Fruit fly (Drosophila melanogaster) whole organism, prepupa: ENCODE results near the gene Sfxn2.

Source experiments
- Blimp-1 ChIP-seq: fragments of 200-800 bp; sonication (Bioruptor generic); optimal IDR thresholded peaks from 3 replicates; lab custom pipeline; 2017; ENCODE audit warnings: missing biosample characterization, missing genetic modification characterization, mild to moderate bottlenecking, moderate library complexity, missing genetic modification reagents
- CG10631 ChIP-seq: fragments of 200-800 bp; sonication (Bioruptor generic); optimal IDR thresholded peaks from 2 replicates; lab custom pipeline; 2016; ENCODE audit warnings: missing biosample characterization, missing genetic modification characterization
- CG10669 ChIP-seq: fragments of 200-800 bp; sonication (Bioruptor generic); optimal IDR thresholded peaks from 3 replicates; lab custom pipeline; 2018; ENCODE audit warnings: missing biosample characterization, mild to moderate bottlenecking, missing genetic modification characterization, moderate library complexity
- CG11294 ChIP-seq: fragments of 200-800 bp; sonication (Bioruptor generic); IDR thresholded peaks from 2 replicates; pipeline ENCODE4 v1.3.6; 2022; ENCODE audit warnings: missing biosample characterization, missing genetic modification characterization
- CG11902 ChIP-seq: fragments of 200-800 bp; sonication (Bioruptor generic); optimal IDR thresholded peaks from 3 replicates; lab custom pipeline; 2016; ENCODE audit warnings: missing biosample characterization, missing genetic modification characterization
- CG1621 ChIP-seq: fragments of 200-800 bp; sonication (Bioruptor generic); optimal IDR thresholded peaks from 3 replicates; lab custom pipeline; 2018; ENCODE audit warnings: missing biosample characterization, mild to moderate bottlenecking, missing genetic modification characterization
- CG16779 ChIP-seq: fragments of 200-800 bp; sonication (Bioruptor generic); optimal IDR thresholded peaks from 3 replicates; lab custom pipeline; 2017; ENCODE audit warnings: missing biosample characterization, mild to moderate bottlenecking, missing genetic modification characterization
- CG3032 ChIP-seq: fragments of 200-800 bp; optimal IDR thresholded peaks from 2 replicates; lab custom pipeline; 2019; ENCODE audit warnings: missing biosample characterization, mild to moderate bottlenecking, missing genetic modification characterization, moderate library complexity
- CG31627 ChIP-seq: fragments of 200-800 bp; sonication (Bioruptor generic); optimal IDR thresholded peaks from 3 replicates; lab custom pipeline; 2016; ENCODE audit warnings: missing biosample characterization, missing genetic modification characterization
- CG32006 ChIP-seq: fragments of 200-800 bp; sonication (Bioruptor generic); optimal IDR thresholded peaks from 3 replicates; lab custom pipeline; 2017; ENCODE audit warnings: missing biosample characterization, mild to moderate bottlenecking, missing genetic modification characterization
- CG34406 ChIP-seq: fragments of 200-800 bp; sonication (Bioruptor generic); optimal IDR thresholded peaks from 3 replicates; lab custom pipeline; 2016; ENCODE audit warnings: missing biosample characterization, missing genetic modification characterization
- CG3919 ChIP-seq: fragments of 200-800 bp; sonication (Bioruptor generic); optimal IDR thresholded peaks from 3 replicates; lab custom pipeline; 2016; ENCODE audit warnings: missing biosample characterization, missing genetic modification characterization
- CG4318 ChIP-seq: fragments of 200-800 bp; sonication (Bioruptor generic); optimal IDR thresholded peaks from 3 replicates; lab custom pipeline; 2017; ENCODE audit warnings: missing biosample characterization, mild to moderate bottlenecking, missing genetic modification characterization
- CG6163 ChIP-seq: fragments of 200-800 bp; sonication (Bioruptor generic); IDR thresholded peaks from 3 replicates; pipeline ENCODE4 v1.3.6; 2022; ENCODE audit warnings: missing biosample characterization, missing genetic modification characterization
- CG6792 ChIP-seq: fragments of 200-800 bp; sonication (Bioruptor generic); optimal IDR thresholded peaks from 3 replicates; lab custom pipeline; 2016; ENCODE audit warnings: missing biosample characterization, missing genetic modification characterization
- CG6808 ChIP-seq: fragments of 200-800 bp; sonication (Bioruptor generic); optimal IDR thresholded peaks from 3 replicates; lab custom pipeline; 2017; ENCODE audit warnings: missing biosample characterization, missing genetic modification characterization, mild to moderate bottlenecking, moderate library complexity, missing genetic modification reagents
- CG6854 ChIP-seq: fragments of 200-800 bp; sonication (Bioruptor generic); optimal IDR thresholded peaks from 2 replicates; lab custom pipeline; 2017; ENCODE audit warnings: missing biosample characterization, mild to moderate bottlenecking, missing genetic modification characterization
- CG7368 ChIP-seq: fragments of 200-800 bp; sonication (Bioruptor generic); optimal IDR thresholded peaks from 3 replicates; lab custom pipeline; 2016; ENCODE audit warnings: missing biosample characterization, missing genetic modification characterization
- CG8119 ChIP-seq: fragments of 200-800 bp; sonication (Bioruptor generic); IDR thresholded peaks from 3 replicates; pipeline ENCODE4 v1.3.6; 2022; ENCODE audit warnings: missing biosample characterization, missing genetic modification characterization
- CG8632 ChIP-seq: fragments of 200-800 bp; sonication (Bioruptor generic); optimal IDR thresholded peaks from 3 replicates; lab custom pipeline; 2016; ENCODE audit warnings: missing biosample characterization, missing genetic modification characterization
- CG9139 ChIP-seq: fragments of 200-800 bp; sonication (Bioruptor generic); optimal IDR thresholded peaks from 3 replicates; lab custom pipeline; 2017; ENCODE audit warnings: missing biosample characterization, mild to moderate bottlenecking, missing genetic modification characterization
- Eip75B ChIP-seq: fragments of 200-800 bp; sonication (Bioruptor generic); optimal IDR thresholded peaks from 3 replicates; lab custom pipeline; 2016; ENCODE audit warnings: missing biosample characterization, missing genetic modification characterization
- Eip93F ChIP-seq: fragments of 200-800 bp; sonication (Bioruptor generic); optimal IDR thresholded peaks from 2 replicates; lab custom pipeline; 2016; ENCODE audit warnings: missing biosample characterization, mild to moderate bottlenecking, missing genetic modification characterization
- Ets21C ChIP-seq: fragments of 200-800 bp; sonication (Bioruptor generic); optimal IDR thresholded peaks from 3 replicates; lab custom pipeline; 2016; ENCODE audit warnings: missing biosample characterization, missing genetic modification characterization
- Gug ChIP-seq: fragments of 200-800 bp; sonication (Bioruptor generic); IDR thresholded peaks from 2 replicates; pipeline ENCODE4 v1.3.6; 2022; ENCODE audit warnings: missing biosample characterization, missing genetic modification characterization
- Hr39 ChIP-seq: fragments of 200-800 bp; sonication (Bioruptor generic); optimal IDR thresholded peaks from 2 replicates; lab custom pipeline; 2016; ENCODE audit warnings: missing biosample characterization, missing genetic modification characterization
- Hr4 ChIP-seq: fragments of 200-800 bp; sonication (Bioruptor generic); optimal IDR thresholded peaks from 3 replicates; lab custom pipeline; 2016; ENCODE audit warnings: missing biosample characterization, missing genetic modification characterization
- Met ChIP-seq: fragments of 200-800 bp; sonication (Bioruptor generic); optimal IDR thresholded peaks from 3 replicates; lab custom pipeline; 2016; ENCODE audit warnings: missing biosample characterization, missing genetic modification characterization
- OdsH ChIP-seq: fragments of 200-800 bp; sonication (Bioruptor generic); optimal IDR thresholded peaks from 3 replicates; lab custom pipeline; 2016; ENCODE audit warnings: missing biosample characterization, missing genetic modification characterization
- Smox ChIP-seq: fragments of 200-800 bp; sonication (Bioruptor generic); optimal IDR thresholded peaks from 3 replicates; lab custom pipeline; 2016; ENCODE audit warnings: missing biosample characterization, missing genetic modification characterization
- Sox102F ChIP-seq: fragments of 200-800 bp; sonication (Bioruptor generic); optimal IDR thresholded peaks from 2 replicates; lab custom pipeline; 2016; ENCODE audit warnings: missing biosample characterization, mild to moderate bottlenecking, missing genetic modification characterization
- Sox14 ChIP-seq: fragments of 200-800 bp; sonication (Bioruptor generic); optimal IDR thresholded peaks from 3 replicates; lab custom pipeline; 2016; ENCODE audit warnings: missing biosample characterization, missing genetic modification characterization
- achi ChIP-seq: fragments of 200-800 bp; sonication (Bioruptor generic); optimal IDR thresholded peaks from 3 replicates; lab custom pipeline; 2016; ENCODE audit warnings: missing biosample characterization, missing genetic modification characterization
- acj6 ChIP-seq: fragments of 200-800 bp; sonication (Bioruptor generic); optimal IDR thresholded peaks from 3 replicates; lab custom pipeline; 2016; ENCODE audit warnings: missing biosample characterization, missing genetic modification characterization
- cyc ChIP-seq: fragments of 200-800 bp; sonication (Bioruptor generic); optimal IDR thresholded peaks from 3 replicates; lab custom pipeline; 2016; ENCODE audit warnings: missing biosample characterization, missing genetic modification characterization
- dsx ChIP-seq: fragments of 200-800 bp; optimal IDR thresholded peaks from 3 replicates; lab custom pipeline; 2019; ENCODE audit warnings: missing biosample characterization, mild to moderate bottlenecking, missing genetic modification characterization, moderate library complexity; ENCODE audit not compliant: poor library complexity, severe bottlenecking
- eg ChIP-seq: fragments of 200-800 bp; sonication (Bioruptor generic); IDR thresholded peaks from 3 replicates; pipeline ENCODE4 v1.3.6; 2022; ENCODE audit warnings: missing biosample characterization, missing genetic modification characterization
- esn ChIP-seq: fragments of 200-800 bp; sonication (Bioruptor generic); optimal IDR thresholded peaks from 2 replicates; lab custom pipeline; 2016; ENCODE audit warnings: missing biosample characterization, mild to moderate bottlenecking, missing genetic modification characterization, moderate library complexity
- fd59A ChIP-seq: fragments of 200-800 bp; sonication (Bioruptor generic); optimal IDR thresholded peaks from 2 replicates; lab custom pipeline; 2017; ENCODE audit warnings: missing biosample characterization, mild to moderate bottlenecking, missing genetic modification characterization, missing genetic modification reagents
- fd85E ChIP-seq: fragments of 200-800 bp; sonication (Bioruptor generic); optimal IDR thresholded peaks from 3 replicates; lab custom pipeline; 2016; ENCODE audit warnings: missing biosample characterization, missing genetic modification characterization
- lz ChIP-seq: fragments of 200-800 bp; sonication (Bioruptor generic); optimal IDR thresholded peaks from 3 replicates; lab custom pipeline; 2016; ENCODE audit warnings: missing biosample characterization, missing genetic modification characterization
- net ChIP-seq: fragments of 200-800 bp; sonication (Bioruptor generic); optimal IDR thresholded peaks from 3 replicates; lab custom pipeline; 2016; ENCODE audit warnings: missing biosample characterization, missing genetic modification characterization
- pdm3 ChIP-seq: fragments of 200-800 bp; sonication (Bioruptor generic); optimal IDR thresholded peaks from 3 replicates; lab custom pipeline; 2016; ENCODE audit warnings: missing biosample characterization, missing genetic modification characterization
- spab ChIP-seq: fragments of 200-800 bp; sonication (Bioruptor generic); optimal IDR thresholded peaks from 2 replicates; lab custom pipeline; 2017; ENCODE audit warnings: missing biosample characterization, mild to moderate bottlenecking, missing genetic modification characterization, missing genetic modification reagents
- ss ChIP-seq, 2 experiments: fragments of 200-800 bp; sonication (Bioruptor generic); optimal IDR thresholded peaks; 2 replicates in 1 of 2; 3 replicates in 1 of 2; lab custom pipeline; 2017 to 2018; ENCODE audit warnings: mild to moderate bottlenecking in 2 of 2, missing biosample characterization in 2 of 2, missing genetic modification characterization in 2 of 2, moderate library complexity in 1 of 2
- topi ChIP-seq: fragments of 200-800 bp; sonication (Bioruptor generic); optimal IDR thresholded peaks from 3 replicates; lab custom pipeline; 2016; ENCODE audit warnings: missing biosample characterization, missing genetic modification characterization
- vri ChIP-seq: fragments of 200-800 bp; sonication (Bioruptor generic); optimal IDR thresholded peaks from 3 replicates; lab custom pipeline; 2016; ENCODE audit warnings: missing biosample characterization, mild to moderate bottlenecking, missing genetic modification characterization

Gene Sfxn2

dm6 chr3L:19053339-19053818 is 9.6 kb upstream of the Sfxn2 start, which contains the start of gene CG43407 (continued):
- TF ChIP-seq CG34406 (GFP tag; lab: Kevin White, UChicago), result peak; percentile 55
- no peak for TF ChIP-seq Eip75B (GFP tag; lab: Kevin White, UChicago)
- TF ChIP-seq achi (GFP tag; lab: Kevin White, UChicago), result peak; percentile 45

DNA sequence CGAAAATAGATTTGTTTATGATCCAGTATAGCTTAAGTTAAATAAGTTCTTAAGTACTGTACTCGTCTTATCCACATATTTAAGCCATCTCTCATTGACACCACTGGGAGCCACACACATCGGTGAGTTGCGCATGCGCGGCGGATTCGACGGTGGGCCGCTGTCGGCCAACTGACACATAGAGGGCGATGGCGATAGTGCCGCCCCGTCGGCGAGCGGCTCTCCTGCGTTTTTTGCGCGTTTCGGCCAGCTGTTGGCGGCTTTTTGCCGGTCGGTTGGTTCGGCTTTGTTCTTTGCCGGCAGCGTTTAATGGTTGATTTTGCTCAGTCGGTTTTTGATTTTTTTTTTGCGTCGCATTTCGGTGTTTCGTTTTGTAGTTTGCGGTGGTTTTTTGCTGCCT is 8.7 kb upstream of the Sfxn2 start:
- no peak for TF ChIP-seq cyc
- peak in 1 of 2 experiments; percentile 1 for TF ChIP-seq ss (GFP tag; optimal IDR thresholded peaks at IDR 0.05; lab: Kevin White, UChicago)
- no peak for TF ChIP-seq Gug (GFP tag; lab: Robert Waterston, UW)
- no peak for TF ChIP-seq CG16779 (tag; lab: Kevin White, UChicago)
- TF ChIP-seq Met, result no peak
- no peak for TF ChIP-seq topi (GFP tag; lab: Kevin White, UChicago)
- peak; percentile 24 for TF ChIP-seq CG6808 (GFP tag; lab: Kevin White, UChicago)
- TF ChIP-seq CG6163 (GFP tag; lab: Robert Waterston, UW), result peak; percentile 44; the same call in 1 of the 3 replicates
- no peak for TF ChIP-seq dsx
- no peak for TF ChIP-seq Eip93F
- no peak for TF ChIP-seq Ets21C
- TF ChIP-seq Sox102F (GFP tag; lab: Kevin White, UChicago), result no peak
- TF ChIP-seq CG31627 (GFP tag; lab: Kevin White, UChicago), result no peak

- TF ChIP-seq dsx, result peak; percentile 64
- TF ChIP-seq CG8632 (GFP tag; lab: Kevin White, UChicago), result peak; percentile 57
- TF ChIP-seq net (GFP tag; lab: Kevin White, UChicago), result peak; percentile 51
- TF ChIP-seq CG7368 (GFP tag; lab: Kevin White, UChicago), result peak; percentile 5
- peak; percentile 24 for TF ChIP-seq Hr4 (GFP tag; lab: Kevin White, UChicago)
- TF ChIP-seq Sox14 (GFP tag; lab: Kevin White, UChicago), result no peak
- TF ChIP-seq Blimp-1, result no peak
- no peak for TF ChIP-seq CG11902 (GFP tag; lab: Kevin White, UChicago)
- TF ChIP-seq Hr39 (GFP tag; lab: Kevin White, UChicago), result no peak
- peak; percentile 50 for TF ChIP-seq pdm3 (GFP tag; lab: Kevin White, UChicago)
- peak; percentile 32 for TF ChIP-seq CG3919 (GFP tag; lab: Kevin White, UChicago)
- peak; percentile 62 for TF ChIP-seq CG9139
- no peak for TF ChIP-seq vri (GFP tag; lab: Kevin White, UChicago)
- peak; percentile 69 for TF ChIP-seq CG10631 (GFP tag; lab: Kevin White, UChicago)
- TF ChIP-seq Eip75B (GFP tag; lab: Kevin White, UChicago), result no peak
- peak; percentile 33 for TF ChIP-seq CG6792
- TF ChIP-seq CG3032, result peak; percentile 69
- TF ChIP-seq lz (GFP tag; lab: Kevin White, UChicago), result peak; percentile 21
- TF ChIP-seq achi (GFP tag; lab: Kevin White, UChicago), result peak; percentile 54
- no peak for TF ChIP-seq cyc
- TF ChIP-seq CG1621 (tag; lab: Kevin White, UChicago), result peak; percentile 5
- TF ChIP-seq eg (GFP tag; lab: Robert Waterston, UW), result no peak
- TF ChIP-seq ss (GFP tag; optimal IDR thresholded peaks at IDR 0.05; lab: Kevin White, UChicago), result peak; percentile 23 to 55
- TF ChIP-seq CG11294, result no peak
- TF ChIP-seq Smox, result peak; percentile 17
- peak; percentile 9 for TF ChIP-seq fd59A (GFP tag; lab: Kevin White, UChicago)
- TF ChIP-seq CG16779 (tag; lab: Kevin White, UChicago), result peak; percentile 3
- peak; percentile 61 for TF ChIP-seq CG32006 (GFP tag; lab: Kevin White, UChicago)
- TF ChIP-seq fd85E (GFP tag; lab: Kevin White, UChicago), result no peak
- no peak for TF ChIP-seq Eip93F
- TF ChIP-seq CG6854 (GFP tag; lab: Kevin White, UChicago), result no peak
- TF ChIP-seq spab (GFP tag; lab: Kevin White, UChicago), result peak; percentile 29
- TF ChIP-seq CG8119 (GFP tag; lab: Robert Waterston, UW), result peak; percentile 59
- TF ChIP-seq CG10669 (GFP tag; lab: Kevin White, UChicago), result peak; percentile 53
- peak; percentile 29 for TF ChIP-seq acj6 (GFP tag; lab: Kevin White, UChicago)
- TF ChIP-seq CG31627 (GFP tag; lab: Kevin White, UChicago), result peak; percentile 12
- TF ChIP-seq CG4318, result peak; percentile 25
- peak; percentile 50 for TF ChIP-seq esn (GFP tag; lab: Kevin White, UChicago)
- TF ChIP-seq OdsH, result peak; percentile 46
- peak; percentile 17 for TF ChIP-seq Sox102F (GFP tag; lab: Kevin White, UChicago)
Measured at dm6 chr3L:19055064-19055463, 7.9 kb upstream of the Sfxn2 start.
